Fruit fly (Drosophila melanogaster) whole organism, embryonic: ENCODE data around the gene bb8.
A peak's percentile ranks its signal among the peaks of the same experiment; 100 is the strongest.

Experiments
- Adf1 ChIP-seq: fragments of 200-800 bp; sonication (Bioruptor generic); IDR thresholded peaks from 2 replicates; pipeline ENCODE4 v1.3.6; 2022; ENCODE audit warnings: missing biosample characterization, missing genetic modification characterization
- CG10147 ChIP-seq: fragments of 200-800 bp; sonication (Bioruptor generic); optimal IDR thresholded peaks from 2 replicates; lab custom pipeline; 2019; ENCODE audit warnings: missing biosample characterization, mild to moderate bottlenecking, missing genetic modification characterization, moderate library complexity
- CG10321 ChIP-seq: fragments of 200-800 bp; sonication (Bioruptor generic); IDR thresholded peaks from 2 replicates; pipeline ENCODE4 v1.3.6; 2022; ENCODE audit warnings: missing biosample characterization, missing genetic modification characterization
- CG11085 ChIP-seq: fragments of 200-800 bp; sonication (Bioruptor generic); IDR thresholded peaks from 2 replicates; pipeline ENCODE4 v1.3.6; 2022; ENCODE audit warnings: missing biosample characterization, missing genetic modification characterization
- CG11247 ChIP-seq: fragments of 200-800 bp; sonication (Bioruptor generic); IDR thresholded peaks from 2 replicates; pipeline ENCODE4 v1.3.6; 2022; ENCODE audit warnings: missing biosample characterization, missing genetic modification characterization
- CG11695 ChIP-seq: fragments of 200-800 bp; sonication (Bioruptor generic); IDR thresholded peaks from 3 replicates; pipeline ENCODE4 v1.3.6; 2022; ENCODE audit warnings: missing biosample characterization, missing genetic modification characterization
- CG12391 ChIP-seq: fragments of 200-800 bp; sonication (Bioruptor generic); optimal IDR thresholded peaks from 3 replicates; lab custom pipeline; 2018; ENCODE audit warnings: missing biosample characterization, mild to moderate bottlenecking, missing genetic modification characterization, moderate library complexity
- CG12769 ChIP-seq: fragments of 200-800 bp; sonication (Bioruptor generic); optimal IDR thresholded peaks from 2 replicates; lab custom pipeline; 2019; ENCODE audit warnings: missing biosample characterization, mild to moderate bottlenecking, missing genetic modification characterization, moderate library complexity
- CG14860 ChIP-seq: fragments of 200-800 bp; sonication (Bioruptor generic); IDR thresholded peaks from 3 replicates; pipeline ENCODE4 v1.3.6; 2022; ENCODE audit warnings: missing biosample characterization, missing genetic modification characterization; ENCODE audit not compliant: partially characterized antibody
- CG1529 ChIP-seq: fragments of 200-800 bp; sonication (Bioruptor generic); optimal IDR thresholded peaks from 3 replicates; lab custom pipeline; 2018; ENCODE audit warnings: missing biosample characterization, missing genetic modification characterization
- CG2129 ChIP-seq: fragments of 200-800 bp; sonication (Bioruptor generic); IDR thresholded peaks from 2 replicates; pipeline ENCODE4 v1.3.6; 2022; ENCODE audit warnings: missing biosample characterization, missing genetic modification characterization; ENCODE audit not compliant: partially characterized antibody
- CG30020 ChIP-seq: fragments of 200-800 bp; optimal IDR thresholded peaks from 2 replicates; lab custom pipeline; 2019; ENCODE audit warnings: missing biosample characterization, mild to moderate bottlenecking, missing genetic modification characterization, moderate library complexity
- CG30431 ChIP-seq: fragments of 200-800 bp; sonication (Bioruptor generic); optimal IDR thresholded peaks from 2 replicates; lab custom pipeline; 2017; ENCODE audit warnings: missing biosample characterization, missing genetic modification characterization
- CG33213 ChIP-seq: fragments of 200-800 bp; sonication (Bioruptor generic); optimal IDR thresholded peaks from 3 replicates; lab custom pipeline; 2016; ENCODE audit warnings: missing biosample characterization, missing genetic modification characterization
- CG3726 ChIP-seq: fragments of 200-800 bp; sonication (Bioruptor generic); IDR thresholded peaks from 3 replicates; pipeline ENCODE4, ENCODE4 v1.3.6; 2022; ENCODE audit warnings: missing biosample characterization, missing genetic modification characterization
- CG3838 ChIP-seq: fragments of 200-800 bp; sonication (Bioruptor generic); optimal IDR thresholded peaks from 3 replicates; lab custom pipeline; 2016; ENCODE audit warnings: missing biosample characterization, missing genetic modification characterization
- CG6791 ChIP-seq: fragments of 200-800 bp; sonication (Bioruptor generic); IDR thresholded peaks from 3 replicates; pipeline ENCODE4 v1.3.6; 2022; ENCODE audit warnings: missing biosample characterization, missing genetic modification characterization; ENCODE audit not compliant: partially characterized antibody
- CG8281 ChIP-seq: fragments of 200-800 bp; sonication (Bioruptor generic); optimal IDR thresholded peaks from 2 replicates; lab custom pipeline; 2018; ENCODE audit warnings: missing biosample characterization, mild to moderate bottlenecking, missing genetic modification characterization, moderate library complexity
- CG8388 ChIP-seq: fragments of 200-800 bp; sonication (Bioruptor generic); optimal IDR thresholded peaks from 2 replicates; lab custom pipeline; 2019; ENCODE audit warnings: missing biosample characterization, mild to moderate bottlenecking, missing genetic modification characterization, moderate library complexity
- CG9609 ChIP-seq: fragments of 200-800 bp; sonication (Bioruptor generic); optimal IDR thresholded peaks from 3 replicates; lab custom pipeline; 2016; ENCODE audit warnings: missing biosample characterization, missing genetic modification characterization
- CG9932 ChIP-seq: fragments of 200-800 bp; sonication (Bioruptor generic); IDR thresholded peaks from 2 replicates; pipeline ENCODE4 v1.3.6; 2022; ENCODE audit warnings: missing biosample characterization, missing genetic modification characterization
- Camta ChIP-seq: fragments of 200-800 bp; sonication (Bioruptor generic); optimal IDR thresholded peaks from 2 replicates; lab custom pipeline; 2016; ENCODE audit warnings: missing biosample characterization, missing genetic modification characterization
- Fer1 ChIP-seq: fragments of 200-800 bp; sonication (Bioruptor generic); optimal IDR thresholded peaks from 2 replicates; lab custom pipeline; 2017; ENCODE audit warnings: missing biosample characterization, mild to moderate bottlenecking, missing genetic modification characterization
- H2.0 ChIP-seq: fragments of 200-800 bp; sonication (Bioruptor generic); IDR thresholded peaks from 2 replicates; pipeline ENCODE4 v1.3.6; 2022; ENCODE audit warnings: missing biosample characterization, missing genetic modification characterization
- Lpt ChIP-seq: fragments of >200 bp; optimal IDR thresholded peaks from 2 replicates; lab custom pipeline; 2018; ENCODE audit warnings: missing biosample characterization, missing genetic modification characterization
- NFAT ChIP-seq: fragments of 200-800 bp; sonication (Bioruptor generic); IDR thresholded peaks from 2 replicates; pipeline ENCODE4 v1.3.6; 2022; ENCODE audit warnings: missing biosample characterization, missing genetic modification characterization
- Oaz ChIP-seq: fragments of 200-800 bp; sonication (Bioruptor generic); IDR thresholded peaks from 2 replicates; pipeline ENCODE4 v1.3.6; 2022; ENCODE audit warnings: missing biosample characterization, missing genetic modification characterization
- Poxn ChIP-seq: fragments of 200-800 bp; sonication (Bioruptor generic); IDR thresholded peaks from 2 replicates; pipeline ENCODE4 v1.3.6; 2022; ENCODE audit warnings: missing biosample characterization, missing genetic modification characterization
- Vsx1 ChIP-seq: fragments of 200-800 bp; sonication (Bioruptor generic); optimal IDR thresholded peaks from 2 replicates; lab custom pipeline; 2017; ENCODE audit warnings: missing biosample characterization, mild to moderate bottlenecking, missing genetic modification characterization, missing genetic modification reagents
- aop ChIP-seq: fragments of 200-800 bp; sonication (Bioruptor generic); IDR thresholded peaks from 2 replicates; pipeline ENCODE4 v1.3.6; 2022; ENCODE audit warnings: missing biosample characterization, missing genetic modification characterization
- ap ChIP-seq: fragments of 200-800 bp; sonication (Bioruptor generic); IDR thresholded peaks from 2 replicates; pipeline ENCODE4 v1.3.6; 2022; ENCODE audit warnings: missing biosample characterization, missing genetic modification characterization
- ase ChIP-seq: fragments of 200-800 bp; sonication (Bioruptor generic); IDR thresholded peaks from 3 replicates; pipeline ENCODE4 v1.3.6; 2022; ENCODE audit warnings: missing biosample characterization, missing genetic modification characterization
- bcd ChIP-seq: fragments of 200-800 bp; sonication (Bioruptor generic); optimal IDR thresholded peaks from 2 replicates; lab custom pipeline; 2017; ENCODE audit warnings: missing biosample characterization, mild to moderate bottlenecking, missing genetic modification characterization
- cg ChIP-seq: fragments of 200-800 bp; sonication (Bioruptor generic); optimal IDR thresholded peaks from 3 replicates; lab custom pipeline; 2019; ENCODE audit warnings: missing biosample characterization, mild to moderate bottlenecking, missing genetic modification characterization, moderate library complexity
- chif ChIP-seq, 2 experiments: fragments of 200-800 bp; sonication (Bioruptor generic); optimal IDR thresholded peaks; 3 replicates each; lab custom pipeline; 2016; ENCODE audit warnings: missing biosample characterization in 2 of 2, missing genetic modification characterization in 2 of 2
- cwo ChIP-seq: fragments of 200-800 bp; sonication (Bioruptor generic); optimal IDR thresholded peaks from 3 replicates; lab custom pipeline; 2017; ENCODE audit warnings: missing biosample characterization, missing genetic modification characterization, mild to moderate bottlenecking, moderate library complexity, missing genetic modification reagents
- exex ChIP-seq: fragments of 200-800 bp; sonication (Bioruptor generic); optimal IDR thresholded peaks from 4 replicates; lab custom pipeline; 2018; ENCODE audit warnings: missing biosample characterization, mild to moderate bottlenecking, missing genetic modification characterization, moderate library complexity
- gce ChIP-seq: fragments of 200-800 bp; sonication (Bioruptor generic); IDR thresholded peaks from 3 replicates; pipeline ENCODE4 v1.3.6; 2022; ENCODE audit warnings: missing biosample characterization, missing genetic modification characterization
- h ChIP-seq: fragments of >200 bp; optimal IDR thresholded peaks from 2 replicates; lab custom pipeline; 2017
- jigr1 ChIP-seq: fragments of 200-800 bp; sonication (Bioruptor generic); IDR thresholded peaks from 3 replicates; pipeline ENCODE4 v1.3.6; 2022; ENCODE audit warnings: missing biosample characterization, missing genetic modification characterization
- luna ChIP-seq: fragments of 200-800 bp; sonication (Bioruptor generic); optimal IDR thresholded peaks from 2 replicates; lab custom pipeline; 2016; ENCODE audit warnings: missing biosample characterization, missing genetic modification characterization
- p53 ChIP-seq: fragments of 200-800 bp; sonication (Bioruptor generic); optimal IDR thresholded peaks from 2 replicates; lab custom pipeline; 2016; ENCODE audit warnings: missing biosample characterization, missing genetic modification characterization
- phol ChIP-seq: fragments of 200-800 bp; sonication (Bioruptor generic); optimal IDR thresholded peaks from 3 replicates; lab custom pipeline; 2018; ENCODE audit warnings: missing biosample characterization, mild to moderate bottlenecking, missing genetic modification characterization, moderate library complexity
- psq ChIP-seq: fragments of 200-800 bp; sonication (Bioruptor generic); optimal IDR thresholded peaks from 2 replicates; lab custom pipeline; 2017; ENCODE audit warnings: missing biosample characterization, missing genetic modification characterization
- repo ChIP-seq: fragments of 200-800 bp; sonication (Bioruptor generic); optimal IDR thresholded peaks from 2 replicates; lab custom pipeline; 2016; ENCODE audit warnings: missing biosample characterization, missing genetic modification characterization
- row ChIP-seq: fragments of 200-800 bp; sonication (Bioruptor generic); IDR thresholded peaks from 3 replicates; pipeline ENCODE4 v1.3.6; 2022; ENCODE audit warnings: missing biosample characterization, missing genetic modification characterization
- seq ChIP-seq: fragments of 200-800 bp; sonication (Bioruptor generic); IDR thresholded peaks from 2 replicates; pipeline ENCODE4 v1.3.6; 2022; ENCODE audit warnings: missing biosample characterization, missing genetic modification characterization
- shn ChIP-seq: fragments of 200-800 bp; sonication (Bioruptor generic); optimal IDR thresholded peaks from 3 replicates; lab custom pipeline; 2016; ENCODE audit warnings: missing biosample characterization, missing genetic modification characterization
- slou ChIP-seq: fragments of 200-800 bp; sonication (Bioruptor generic); optimal IDR thresholded peaks from 3 replicates; lab custom pipeline; 2016; ENCODE audit warnings: missing biosample characterization, missing genetic modification characterization
- unpg ChIP-seq: fragments of 200-800 bp; sonication (Bioruptor generic); optimal IDR thresholded peaks from 3 replicates; lab custom pipeline; 2018; ENCODE audit warnings: missing biosample characterization, mild to moderate bottlenecking, missing genetic modification characterization, moderate library complexity
- z ChIP-seq: fragments of 200-800 bp; sonication (Bioruptor generic); IDR thresholded peaks from 3 replicates; pipeline ENCODE4 v1.3.6; 2022; ENCODE audit warnings: missing biosample characterization, missing genetic modification characterization
- zfh1 ChIP-seq: fragments of 200-800 bp; sonication (Bioruptor generic); IDR thresholded peaks from 3 replicates; pipeline ENCODE4 v1.3.6; 2022; ENCODE audit warnings: missing biosample characterization, missing genetic modification characterization

The bb8 gene

dm6 chr3R:23280806-23281257, 9.2 kb downstream of the bb8 start, which contains the start of the genes orb and Cdc16 (continued):
- TF ChIP-seq phol (tag; lab: Kevin White, UChicago) (peak; percentile 92), CG11695 (GFP tag; lab: Robert Waterston, UW) (peak; percentile 91), row (peak; percentile 96), zfh1 (peak; percentile 93), ase (GFP tag; lab: Robert Waterston, UW) (peak; percentile 87), gce (peak; percentile 90), exex (tag; lab: Kevin White, UChicago) (peak; percentile 76), jigr1 (peak; percentile 16; the same call in 1 of the 3 replicates), z (GFP tag; lab: Robert Waterston, UW) (no peak), bcd (GFP tag; lab: Kevin White, UChicago) (peak; percentile 90), Poxn (0 out of 2 replicates have a peak, but pooled peaks have one; percentile 44), slou (GFP tag; lab: Kevin White, UChicago) (peak; percentile 83), cwo (GFP tag; lab: Kevin White, UChicago) (peak; percentile 87), CG10321 (GFP tag; lab: Robert Waterston, UW) (peak; percentile 74), CG30020 (tag; lab: Kevin White, UChicago) (peak; percentile 70), CG11085 (GFP tag; lab: Robert Waterston, UW) (peak; percentile 87), Camta (GFP tag; lab: Kevin White, UChicago) (peak; percentile 66), CG10147 (GFP tag; lab: Kevin White, UChicago) (peak; percentile 93), CG33213 (GFP tag; lab: Kevin White, UChicago) (peak; percentile 35), Vsx1 (GFP tag; lab: Kevin White, UChicago) (peak; percentile 71), Adf1 (peak; percentile 73), NFAT (GFP tag; lab: Robert Waterston, UW) (peak; percentile 94), cg (GFP tag; lab: Kevin White, UChicago) (no peak), h (lab: Kevin White, UChicago) (no peak), CG6791 (GFP tag; lab: Robert Waterston, UW) (no peak), CG8388 (GFP tag; lab: Kevin White, UChicago) (peak; percentile 92), CG2129 (no peak), H2.0 (peak; percentile 94), CG14860 (GFP tag; lab: Robert Waterston, UW) (no peak), psq (peak; percentile 86), CG9609 (GFP tag; lab: Kevin White, UChicago) (peak; percentile 58), p53 (peak; percentile 11), shn (GFP tag; lab: Kevin White, UChicago) (peak; percentile 51), seq (peak; percentile 88), ap (GFP tag; lab: Robert Waterston, UW) (peak; percentile 85), unpg (GFP tag; lab: Kevin White, UChicago) (peak; percentile 96), chif (GFP tag; optimal IDR thresholded peaks at IDR 0.05; lab: Kevin White, UChicago) (peak; percentile 61 to 69), CG12391 (tag; lab: Kevin White, UChicago) (peak; percentile 98), Lpt (GFP tag; lab: Kevin White, UChicago) (no peak), CG8281 (tag; lab: Kevin White, UChicago) (peak; percentile 63), CG9932 (peak; percentile 95), luna (GFP tag; lab: Kevin White, UChicago) (peak; percentile 12), CG3838 (GFP tag; lab: Kevin White, UChicago) (peak; percentile 60), CG3726 (GFP tag; lab: Robert Waterston, UW) (peak; percentile 78), CG30431 (GFP tag; lab: Kevin White, UChicago) (peak; percentile 68), Oaz (GFP tag; lab: Robert Waterston, UW) (peak; percentile 78), CG12769 (tag; lab: Kevin White, UChicago) (peak; percentile 86), CG11247 (GFP tag; lab: Robert Waterston, UW) (peak; percentile 94), aop (GFP tag; lab: Robert Waterston, UW) (peak; percentile 79), CG1529 (GFP tag; lab: Kevin White, UChicago) (peak; percentile 76), Fer1 (peak; percentile 94), repo (GFP tag; lab: Kevin White, UChicago) (no peak)
